Worm (Caenorhabditis elegans) whole organism, late embryonic: ENCODE data around the gene str-264.
A peak's percentile ranks its signal among the peaks of the same experiment; 100 is the strongest.

Experiments used
- C08G9.2 ChIP-seq: sonication (generic microtip); optimal IDR thresholded peaks from 2 replicates; lab custom pipeline; 2016; ENCODE audit warnings: mild to moderate bottlenecking, missing genetic modification characterization, moderate library complexity, missing compliant biosample characterization
- C38D4.7 ChIP-seq: fragments of 200-800 bp; sonication (Bioruptor generic); optimal IDR thresholded peaks from 2 replicates; lab custom pipeline; 2018; ENCODE audit warnings: mild to moderate bottlenecking, missing genetic modification characterization, moderate library complexity, missing compliant biosample characterization
- F13H6.1 ChIP-seq: sonication (generic microtip); optimal IDR thresholded peaks from 2 replicates; lab custom pipeline; 2016; ENCODE audit warnings: missing genetic modification characterization, missing compliant biosample characterization
- K09A11.1 ChIP-seq: sonication (generic microtip); optimal IDR thresholded peaks from 2 replicates; lab custom pipeline; 2017; ENCODE audit warnings: antibody characterized with exemption, mild to moderate bottlenecking, missing genetic modification characterization, missing compliant biosample characterization; ENCODE audit not compliant: insufficient read depth
- ahr-1 ChIP-seq: sonication (generic microtip); optimal IDR thresholded peaks from 2 replicates; lab custom pipeline; 2016; ENCODE audit warnings: missing genetic modification characterization, missing compliant biosample characterization
- ama-1 ChIP-seq: fragments of 150-350 bp; optimal IDR thresholded peaks from 2 replicates; lab custom pipeline; 2014
- ceh-19 ChIP-seq: fragments of 200-800 bp; sonication (Bioruptor generic); optimal IDR thresholded peaks from 2 replicates; lab custom pipeline; 2018; ENCODE audit warnings: mild to moderate bottlenecking, missing genetic modification characterization, missing compliant biosample characterization
- ceh-30 ChIP-seq: fragments of 150-350 bp; optimal IDR thresholded peaks from 2 replicates; lab custom pipeline; 2014; ENCODE audit warnings: missing biosample characterization, missing genetic modification characterization
- ceh-31 ChIP-seq: sonication (generic microtip); optimal IDR thresholded peaks from 2 replicates; lab custom pipeline; 2016; ENCODE audit warnings: missing genetic modification characterization, missing compliant biosample characterization
- ceh-34 ChIP-seq: sonication (generic microtip); optimal IDR thresholded peaks from 2 replicates; lab custom pipeline; 2016; ENCODE audit warnings: mild to moderate bottlenecking, missing genetic modification characterization, missing compliant biosample characterization
- ceh-45 ChIP-seq: fragments of 200-800 bp; sonication (Bioruptor generic); IDR thresholded peaks from 2 replicates; pipeline ENCODE4 v1.3.6; 2022; ENCODE audit warnings: missing genetic modification reagents, missing genetic modification characterization, missing compliant biosample characterization
- ceh-48 ChIP-seq: sonication (generic microtip); optimal IDR thresholded peaks from 2 replicates; lab custom pipeline; 2016; ENCODE audit warnings: missing genetic modification characterization, inconsistent platforms, missing compliant biosample characterization
- ceh-6 ChIP-seq: fragments of 200-800 bp; sonication (Bioruptor generic); optimal IDR thresholded peaks from 2 replicates; lab custom pipeline; 2018; ENCODE audit warnings: mild to moderate bottlenecking, missing genetic modification characterization, missing compliant biosample characterization
- ceh-9 ChIP-seq: sonication (generic microtip); optimal IDR thresholded peaks from 2 replicates; lab custom pipeline; 2016; ENCODE audit warnings: mild to moderate bottlenecking, missing genetic modification characterization, inconsistent platforms, missing compliant biosample characterization
- dmd-4 ChIP-seq: sonication (generic microtip); optimal IDR thresholded peaks from 2 replicates; lab custom pipeline; 2016; ENCODE audit warnings: borderline replicate concordance, missing genetic modification characterization, missing compliant biosample characterization
- dve-1 ChIP-seq: sonication (generic microtip); optimal IDR thresholded peaks from 2 replicates; lab custom pipeline; 2017; ENCODE audit warnings: antibody characterized with exemption, mild to moderate bottlenecking, missing genetic modification characterization, missing compliant biosample characterization
- fax-1 ChIP-seq: sonication (generic microtip); optimal IDR thresholded peaks from 2 replicates; lab custom pipeline; 2016; ENCODE audit warnings: missing genotype, missing genetic modification characterization, missing compliant biosample characterization
- fkh-10 ChIP-seq: fragments of 150-350 bp; optimal IDR thresholded peaks from 2 replicates; lab custom pipeline; 2014; ENCODE audit warnings: missing biosample characterization, missing genetic modification reagents, missing genetic modification characterization
- fkh-6 ChIP-seq: sonication (generic microtip); optimal IDR thresholded peaks from 2 replicates; lab custom pipeline; 2016; ENCODE audit warnings: missing genetic modification characterization, missing compliant biosample characterization
- gmeb-2 ChIP-seq: sonication (generic microtip); optimal IDR thresholded peaks from 2 replicates; lab custom pipeline; 2016; ENCODE audit warnings: missing genetic modification characterization, inconsistent platforms, missing compliant biosample characterization
- hlh-13 ChIP-seq: fragments of 200-800 bp; sonication (Bioruptor generic); optimal IDR thresholded peaks from 2 replicates; lab custom pipeline; 2018; ENCODE audit warnings: mild to moderate bottlenecking, missing genetic modification characterization, missing compliant biosample characterization
- hlh-30 ChIP-seq: sonication (generic microtip); optimal IDR thresholded peaks from 2 replicates; lab custom pipeline; 2017; ENCODE audit warnings: antibody characterized with exemption, missing genetic modification characterization, missing compliant biosample characterization; ENCODE audit not compliant: insufficient read depth
- hlh-6 ChIP-seq: sonication (generic microtip); optimal IDR thresholded peaks from 2 replicates; lab custom pipeline; 2016; ENCODE audit warnings: missing genotype, missing genetic modification characterization, missing compliant biosample characterization
- hlh-8 ChIP-seq: sonication (generic microtip); optimal IDR thresholded peaks from 2 replicates; lab custom pipeline; 2016; ENCODE audit warnings: missing genotype, missing genetic modification characterization, missing compliant biosample characterization
- lim-6 ChIP-seq: sonication (generic microtip); optimal IDR thresholded peaks from 2 replicates; lab custom pipeline; 2016; ENCODE audit warnings: missing genetic modification characterization, missing compliant biosample characterization
- lin-11 ChIP-seq: fragments of 200-800 bp; sonication (Bioruptor generic); optimal IDR thresholded peaks from 2 replicates; lab custom pipeline; 2018; ENCODE audit warnings: mild to moderate bottlenecking, missing genetic modification characterization, missing compliant biosample characterization
- madf-2 ChIP-seq: sonication (generic microtip); optimal IDR thresholded peaks from 2 replicates; lab custom pipeline; 2017; ENCODE audit warnings: missing genetic modification characterization, missing compliant biosample characterization
- mec-3 ChIP-seq: sonication (generic microtip); optimal IDR thresholded peaks from 2 replicates; lab custom pipeline; 2016; ENCODE audit warnings: borderline replicate concordance, missing genetic modification characterization, missing compliant biosample characterization
- nhr-232 ChIP-seq: sonication (generic microtip); optimal IDR thresholded peaks from 2 replicates; lab custom pipeline; 2016; ENCODE audit warnings: missing genetic modification characterization, missing compliant biosample characterization
- npax-4 ChIP-seq: sonication (generic microtip); optimal IDR thresholded peaks from 2 replicates; lab custom pipeline; 2016; ENCODE audit warnings: missing genetic modification characterization, missing compliant biosample characterization
- pax-1 ChIP-seq: fragments of 150-350 bp; optimal IDR thresholded peaks from 2 replicates; lab custom pipeline; 2014; ENCODE audit warnings: missing biosample characterization, missing genetic modification characterization
- pha-4 ChIP-seq: fragments of 150-350 bp; optimal IDR thresholded peaks from 2 replicates; lab custom pipeline; 2018; ENCODE audit warnings: missing biosample characterization, missing genetic modification reagents, missing genetic modification characterization
- pqm-1 ChIP-seq: sonication (generic microtip); optimal IDR thresholded peaks from 2 replicates; lab custom pipeline; 2016; ENCODE audit warnings: missing genetic modification characterization, missing compliant biosample characterization
- ref-2 ChIP-seq: sonication (generic microtip); optimal IDR thresholded peaks from 2 replicates; lab custom pipeline; 2016; ENCODE audit warnings: missing genetic modification characterization, missing compliant biosample characterization
- sdc-2 ChIP-seq: sonication (generic microtip); optimal IDR thresholded peaks from 2 replicates; lab custom pipeline; 2016; ENCODE audit warnings: missing genotype, missing genetic modification characterization, missing compliant biosample characterization
- syd-9 ChIP-seq: sonication (generic microtip); optimal IDR thresholded peaks from 2 replicates; lab custom pipeline; 2016; ENCODE audit warnings: mild to moderate bottlenecking, missing genetic modification characterization, moderate library complexity, missing compliant biosample characterization
- tbx-2 ChIP-seq: sonication (generic microtip); optimal IDR thresholded peaks from 2 replicates; lab custom pipeline; 2016; ENCODE audit warnings: missing genetic modification characterization, missing compliant biosample characterization
- tbx-7 ChIP-seq: sonication (generic microtip); optimal IDR thresholded peaks from 2 replicates; lab custom pipeline; 2016; ENCODE audit warnings: missing genotype, missing genetic modification characterization, missing compliant biosample characterization
- ttx-3 ChIP-seq: sonication (generic microtip); optimal IDR thresholded peaks from 2 replicates; lab custom pipeline; 2016; ENCODE audit warnings: missing genetic modification reagents, missing genetic modification characterization, missing compliant biosample characterization
- unc-3 ChIP-seq, 2 experiments: fragments of 200-800 bp in 1 of 2; sonication (Bioruptor generic) in 1 of 2; sonication (generic microtip) in 1 of 2; conservative IDR thresholded peaks in 1 of 2; optimal IDR thresholded peaks in 1 of 2; 2 replicates each; pipeline versions ENCODE4 v1.3.6 to Lab custom; 2016 to 2022; ENCODE audit warnings: missing compliant biosample characterization in 2 of 2, missing genetic modification characterization in 2 of 2, missing genetic modification reagents in 1 of 2
- unc-55 ChIP-seq: sonication (generic microtip); optimal IDR thresholded peaks from 2 replicates; lab custom pipeline; 2017; ENCODE audit warnings: missing biosample characterization, missing genetic modification reagents, missing genetic modification characterization
- unc-86 ChIP-seq: sonication (generic microtip); optimal IDR thresholded peaks from 2 replicates; lab custom pipeline; 2016; ENCODE audit warnings: missing genetic modification characterization, missing compliant biosample characterization
- zip-5 ChIP-seq: sonication (generic microtip); optimal IDR thresholded peaks from 2 replicates; lab custom pipeline; 2016; ENCODE audit warnings: missing genetic modification characterization, missing compliant biosample characterization
- ztf-16 ChIP-seq: sonication (generic microtip); optimal IDR thresholded peaks from 2 replicates; lab custom pipeline; 2017; ENCODE audit warnings: missing genetic modification characterization, missing compliant biosample characterization

The str-264 gene

DNA sequence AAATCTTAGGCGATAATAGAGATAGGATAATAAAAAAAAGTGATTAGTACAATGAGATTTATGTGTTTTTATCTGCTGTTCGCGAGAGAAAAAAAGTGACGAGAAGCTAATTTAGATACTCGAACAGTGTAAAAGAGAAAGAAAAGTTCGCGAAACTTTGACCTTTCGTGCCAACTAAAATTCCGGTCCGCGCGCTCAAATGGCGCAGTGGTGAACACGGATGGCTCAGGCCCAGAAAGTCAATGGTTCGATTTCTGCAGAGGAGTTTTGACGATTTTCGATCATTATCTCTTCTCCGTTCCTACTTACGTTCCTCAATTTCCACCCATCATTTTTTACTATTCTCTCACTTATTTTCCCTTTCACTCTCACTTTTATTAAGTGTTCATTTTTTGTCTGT is 24.1 kb upstream of the str-264 start:
- TF ChIP-seq ceh-6 (GFP tag; lab: Kevin White, UChicago) (no peak), fkh-10 (GFP tag; lab: Kevin White, UChicago) (no peak), dve-1 (tag; lab: Kevin White, UChicago) (no peak), mec-3 (tag; lab: Kevin White, UChicago) (no peak), ahr-1 (tag; lab: Kevin White, UChicago) (no peak), dmd-4 (no peak), ceh-19 (GFP tag; lab: Kevin White, UChicago) (no peak), ztf-16 (tag; lab: Kevin White, UChicago) (no peak), ceh-30 (tag; lab: Kevin White, UChicago) (no peak), fax-1 (tag; lab: Kevin White, UChicago) (no peak), ceh-9 (tag; lab: Kevin White, UChicago) (no peak), fkh-6 (tag; lab: Kevin White, UChicago) (no peak), ceh-31 (tag; lab: Kevin White, UChicago) (no peak), ama-1 (lab: Kevin White, UChicago) (no peak), C08G9.2 (no peak)

DNA sequence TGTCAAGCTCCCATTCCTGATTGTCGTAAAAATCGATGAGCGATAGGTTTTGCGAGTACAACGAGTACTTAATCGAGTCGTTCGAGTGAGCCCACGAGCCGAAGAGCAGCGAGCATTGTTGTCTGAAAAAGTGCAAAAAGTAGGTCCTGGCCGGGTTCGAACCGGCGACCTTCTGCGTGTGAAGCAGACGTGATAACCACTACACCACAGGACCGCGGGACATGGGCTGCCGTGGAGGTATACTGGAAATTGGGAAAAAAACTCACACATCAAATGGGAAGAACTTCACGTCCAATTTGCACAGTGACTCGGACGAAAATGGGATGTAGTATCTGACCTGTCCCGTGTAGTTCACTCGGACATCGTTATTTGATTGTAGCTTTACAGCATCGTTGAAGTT is 22.9 kb upstream of the str-264 start:
- TF ChIP-seq ceh-6 (GFP tag; lab: Kevin White, UChicago) (peak; percentile 21), zip-5 (tag; lab: Kevin White, UChicago) (no peak)

DNA sequence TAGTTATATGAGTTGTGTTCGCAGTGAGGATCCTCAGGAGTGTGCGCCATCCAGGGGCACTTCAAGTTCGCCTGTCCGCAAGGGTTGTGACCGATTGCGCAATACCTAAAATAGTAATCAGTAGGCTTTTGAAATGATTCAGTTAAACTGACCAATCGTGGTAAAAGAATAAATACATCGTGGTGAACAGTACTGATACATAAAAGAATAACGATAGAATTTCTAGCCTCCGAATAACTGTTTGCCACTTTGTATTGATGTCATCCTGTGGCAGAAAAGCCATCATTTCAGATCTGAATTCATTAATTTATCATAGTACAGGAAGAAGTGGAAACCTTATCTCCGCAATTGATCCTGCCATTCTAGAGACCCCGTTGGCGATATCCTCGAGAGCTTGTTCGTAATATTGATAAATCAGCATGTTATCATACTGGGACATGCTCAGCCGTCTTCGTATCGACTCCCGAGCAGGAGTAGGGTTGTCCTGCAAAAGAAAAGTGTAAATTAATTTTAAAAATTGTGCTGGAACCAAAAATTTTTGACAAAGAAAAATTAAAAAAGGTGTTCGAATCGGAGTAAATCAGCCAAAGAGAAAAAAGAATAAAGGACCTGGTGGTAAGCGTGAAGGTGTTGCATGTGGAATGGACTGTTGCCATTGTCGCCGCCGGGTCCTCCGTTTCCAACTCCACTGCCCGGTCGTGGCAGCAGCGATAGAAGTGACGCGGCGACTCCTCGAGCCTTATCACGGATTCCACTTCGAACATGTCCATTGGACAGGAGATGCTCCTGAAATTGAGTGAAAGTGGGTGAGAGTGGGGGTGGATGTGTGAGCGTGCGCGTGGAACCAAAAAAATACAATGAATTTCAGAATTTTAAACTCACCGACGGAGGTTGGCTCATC is 20.7 kb upstream of the str-264 start:
- TF ChIP-seq fkh-6 (tag; lab: Kevin White, UChicago): no peak
- TF ChIP-seq unc-3 (GFP tag; conservative IDR thresholded peaks at IDR 0.05; lab: Robert Waterston, UW): no peak
- no peak for TF ChIP-seq unc-3 (tag; optimal IDR thresholded peaks at IDR 0.05; lab: Kevin White, UChicago)
- no peak for TF ChIP-seq ref-2 (tag; lab: Kevin White, UChicago)
- no peak for TF ChIP-seq K09A11.1 (tag; lab: Kevin White, UChicago)
- TF ChIP-seq hlh-30 (tag; lab: Kevin White, UChicago): no peak
- TF ChIP-seq C38D4.7 (GFP tag; lab: Kevin White, UChicago): no peak
- no peak for TF ChIP-seq ceh-34 (tag; lab: Kevin White, UChicago)
- no peak for TF ChIP-seq npax-4 (tag; lab: Kevin White, UChicago)
- TF ChIP-seq pqm-1 (tag; lab: Kevin White, UChicago): no peak
- TF ChIP-seq tbx-7 (tag; lab: Kevin White, UChicago): no peak
- no peak for TF ChIP-seq lim-6
- no peak for TF ChIP-seq unc-55 (GFP tag; lab: Kevin White, UChicago)
- TF ChIP-seq zip-5 (tag; lab: Kevin White, UChicago): no peak
- no peak for TF ChIP-seq sdc-2 (tag; lab: Kevin White, UChicago)
- no peak for TF ChIP-seq F13H6.1 (tag; lab: Kevin White, UChicago)
- TF ChIP-seq nhr-232 (tag; lab: Kevin White, UChicago): no peak
- no peak for TF ChIP-seq hlh-8 (tag; lab: Kevin White, UChicago)
- TF ChIP-seq syd-9: no peak

DNA sequence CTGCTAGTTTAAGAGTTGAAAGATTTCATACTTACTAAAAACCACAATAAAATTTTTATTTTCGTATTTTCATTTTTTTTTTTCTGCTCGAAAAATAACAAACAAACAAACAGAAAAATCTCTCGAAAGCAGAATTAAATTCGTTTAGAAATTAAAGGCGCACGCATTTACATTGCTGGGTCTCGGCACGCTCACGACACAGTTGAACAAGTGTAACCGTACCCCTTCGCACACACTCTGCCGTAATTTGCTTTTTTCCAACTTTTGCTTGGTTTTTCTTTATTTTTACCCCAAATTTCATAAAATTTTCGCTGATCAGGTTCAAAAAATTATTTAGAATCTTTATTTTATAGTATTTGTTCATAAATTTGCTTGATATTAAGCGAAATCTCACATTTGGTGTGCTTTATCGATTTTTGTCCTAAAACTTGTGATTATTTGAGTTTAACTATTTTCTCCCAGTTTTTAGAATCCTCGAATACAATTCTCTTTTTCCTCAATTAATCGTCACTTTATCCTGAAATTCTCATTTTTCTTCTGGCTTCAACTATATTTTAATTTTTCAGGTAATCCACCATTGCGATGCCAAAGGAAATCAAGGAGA is 19.3 kb upstream of the str-264 start, which contains the start of gene rpl-38:
Gene rpl-38, plus strand, starts transcription at position 554 of the 604 bp plus-strand sequence.
- no peak for TF ChIP-seq dve-1 (tag; lab: Kevin White, UChicago)
- no peak for TF ChIP-seq zip-5 (tag; lab: Kevin White, UChicago)
- no peak for TF ChIP-seq lin-11 (tag; lab: Kevin White, UChicago)
- TF ChIP-seq ceh-48 (tag; lab: Kevin White, UChicago): no peak
- TF ChIP-seq ahr-1 (tag; lab: Kevin White, UChicago): no peak
- no peak for TF ChIP-seq madf-2
- TF ChIP-seq pha-4 (tag; lab: Kevin White, UChicago): no peak
- peak; percentile 14 for TF ChIP-seq pax-1 (tag; lab: Kevin White, UChicago)
- TF ChIP-seq hlh-13 (GFP tag; lab: Kevin White, UChicago): no peak
- no peak for TF ChIP-seq ceh-45 (GFP tag; lab: Robert Waterston, UW)
- no peak for TF ChIP-seq hlh-30 (tag; lab: Kevin White, UChicago)
- no peak for TF ChIP-seq fkh-10 (GFP tag; lab: Kevin White, UChicago)
- no peak for TF ChIP-seq ttx-3 (tag; lab: Kevin White, UChicago)
- TF ChIP-seq ceh-19 (GFP tag; lab: Kevin White, UChicago): no peak
- no peak for TF ChIP-seq hlh-6
- no peak for TF ChIP-seq hlh-8 (tag; lab: Kevin White, UChicago)
- no peak for TF ChIP-seq unc-86 (tag; lab: Kevin White, UChicago)
- peak; percentile 40 for TF ChIP-seq tbx-2 (tag; lab: Kevin White, UChicago)
- TF ChIP-seq ztf-16 (tag; lab: Kevin White, UChicago): no peak
- TF ChIP-seq gmeb-2 (tag; lab: Kevin White, UChicago): no peak
